Fruit fly (Drosophila melanogaster): ENCODE results near the gene CG42371.

The CG42371 gene

dm6 chr2L:2182735-2183340 is 34.2 kb downstream of the CG42371 start (continued):
- no peak for TF ChIP-seq CG12744 (GFP tag; optimal IDR thresholded peaks at IDR 0.05)
- TF ChIP-seq CG11085 (GFP tag; IDR thresholded peaks at IDR 0.05): no peak
- no peak for TF ChIP-seq Sox100B (GFP tag; optimal IDR thresholded peaks at IDR 0.05)
- peak; percentile 92 for TF ChIP-seq CG1603 (tag; optimal IDR thresholded peaks at IDR 0.05)
- TF ChIP-seq CG7271 (tag; optimal IDR thresholded peaks at IDR 0.05): no peak
- no peak for TF ChIP-seq Dref (GFP tag; IDR thresholded peaks at IDR 0.05)
- TF ChIP-seq CG8944 (GFP tag; optimal IDR thresholded peaks at IDR 0.05): peak; percentile 64
- TF ChIP-seq dysf (GFP tag; IDR thresholded peaks at IDR 0.05): no peak; the same call in 2 of the 3 replicates
- peak; percentile 85 for TF ChIP-seq CG30431 (GFP tag; optimal IDR thresholded peaks at IDR 0.05)
- TF ChIP-seq CG4424 (GFP tag; optimal IDR thresholded peaks at IDR 0.05): peak; percentile 72
- TF ChIP-seq CG15073 (GFP tag; optimal IDR thresholded peaks at IDR 0.05): no peak
- TF ChIP-seq CG13123 (GFP tag; optimal IDR thresholded peaks at IDR 0.05): no peak
- no peak for TF ChIP-seq usp (GFP tag; optimal IDR thresholded peaks at IDR 0.05)
- peak; percentile 37 for TF ChIP-seq tx (GFP tag; optimal IDR thresholded peaks at IDR 0.05)
- no peak for TF ChIP-seq bbx (GFP tag; IDR thresholded peaks at IDR 0.05; ENCODE audit: partially characterized antibody)
- peak; percentile 85 for TF ChIP-seq Med (GFP tag)
- TF ChIP-seq sob (GFP tag; IDR thresholded peaks at IDR 0.05): no peak
- no peak for TF ChIP-seq pho (GFP tag; optimal IDR thresholded peaks at IDR 0.05)
- no peak for TF ChIP-seq Rfx (GFP tag; IDR thresholded peaks at IDR 0.05)
- no peak for TF ChIP-seq HHEX (GFP tag; optimal IDR thresholded peaks at IDR 0.05)
- no peak for TF ChIP-seq kah (GFP tag; optimal IDR thresholded peaks at IDR 0.05)
- peak; percentile 67 for TF ChIP-seq CHES-1-like (GFP tag; optimal IDR thresholded peaks at IDR 0.05)
- TF ChIP-seq CG6654 (GFP tag; optimal IDR thresholded peaks at IDR 0.05): peak; percentile 10
- peak; percentile 23 for TF ChIP-seq CG2116 (GFP tag; optimal IDR thresholded peaks at IDR 0.05)
- peak; percentile 30 for TF ChIP-seq CG11504 (tag; optimal IDR thresholded peaks at IDR 0.05)
- no peak for TF ChIP-seq maf-S (GFP tag; optimal IDR thresholded peaks at IDR 0.05)
- no peak for TF ChIP-seq Hmr (GFP tag; optimal IDR thresholded peaks at IDR 0.05)
- no peak for TF ChIP-seq sr (GFP tag; IDR thresholded peaks at IDR 0.05)
- TF ChIP-seq dm (GFP tag; optimal IDR thresholded peaks at IDR 0.05): peak; percentile 19
- no peak for TF ChIP-seq CG42726 (GFP tag; IDR thresholded peaks at IDR 0.05; ENCODE audit: partially characterized antibody)
- TF ChIP-seq CG10147 (GFP tag; optimal IDR thresholded peaks at IDR 0.05): no peak
- TF ChIP-seq CG8478 (optimal IDR thresholded peaks at IDR 0.05): no peak
- no peak for TF ChIP-seq mam (GFP tag; optimal IDR thresholded peaks at IDR 0.05)
- peak; percentile 67 for TF ChIP-seq CG7839 (tag; optimal IDR thresholded peaks at IDR 0.05)
- TF ChIP-seq CG12155 (GFP tag; optimal IDR thresholded peaks at IDR 0.05): peak; percentile 41
- peak; percentile 64 for TF ChIP-seq CG4820 (GFP tag; optimal IDR thresholded peaks at IDR 0.05)
- TF ChIP-seq vfl (GFP tag; optimal IDR thresholded peaks at IDR 0.05): no peak
- no peak for TF ChIP-seq CG12942 (GFP tag; optimal IDR thresholded peaks at IDR 0.05)
- TF ChIP-seq Chrac-16 (GFP tag; optimal IDR thresholded peaks at IDR 0.05): peak; percentile 79
- TF ChIP-seq TFAM (GFP tag; optimal IDR thresholded peaks at IDR 0.05): peak; percentile 23
- TF ChIP-seq Fer3 (tag; optimal IDR thresholded peaks at IDR 0.05): no peak
- TF ChIP-seq CG3995 (GFP tag; optimal IDR thresholded peaks at IDR 0.05): no peak
- TF ChIP-seq CG17912 (GFP tag; optimal IDR thresholded peaks at IDR 0.05): no peak
- TF ChIP-seq nom (GFP tag; optimal IDR thresholded peaks at IDR 0.05): peak; percentile 55
- TF ChIP-seq Ada2b (GFP tag; IDR thresholded peaks at IDR 0.05): peak; percentile 18; the same call in 1 of the 2 replicates
- TF ChIP-seq Oli (tag; optimal IDR thresholded peaks at IDR 0.05): peak; percentile 62
- peak; percentile 97 for TF ChIP-seq dmrt11E (tag; optimal IDR thresholded peaks at IDR 0.05)
- peak; percentile 92 for TF ChIP-seq CG4404 (GFP tag; IDR thresholded peaks at IDR 0.05)
- no peak for TF ChIP-seq Ravus (GFP tag; IDR thresholded peaks at IDR 0.05)
- peak; percentile 54 for TF ChIP-seq CG8388 (GFP tag; optimal IDR thresholded peaks at IDR 0.05)
- 0 out of 3 replicates have a peak, but pooled peaks have one; percentile 36 for TF ChIP-seq ken (GFP tag; IDR thresholded peaks at IDR 0.05)

Data from whole organism, embryonic.